Fruit fly (Drosophila melanogaster): ENCODE measurements around the gene CG13999.

Gene CG13999

dm6 chr2L:5982334-5982987, 26.2 kb upstream of the CG13999 start (continued):
- TF ChIP-seq hbn (GFP tag; IDR thresholded peaks at IDR 0.05; ENCODE audit: partially characterized antibody) (no peak), Ptx1 (GFP tag; IDR thresholded peaks at IDR 0.05) (no peak), sd (tag; optimal IDR thresholded peaks at IDR 0.05) (peak; percentile 8), Gsc (GFP tag; IDR thresholded peaks at IDR 0.05) (no peak), lbe (GFP tag; optimal IDR thresholded peaks at IDR 0.05) (peak; percentile 38), kay (GFP tag; optimal IDR thresholded peaks at IDR 0.05) (peak; percentile 2), odd (GFP tag; optimal IDR thresholded peaks at IDR 0.05) (peak; percentile 34), da (GFP tag; optimal IDR thresholded peaks at IDR 0.05) (no peak), bowl (GFP tag; IDR thresholded peaks at IDR 0.05) (no peak), oc (tag; optimal IDR thresholded peaks at IDR 0.05) (peak; percentile 6), CG3407 (GFP tag; optimal IDR thresholded peaks at IDR 0.05) (no peak), CG5245 (GFP tag; optimal IDR thresholded peaks at IDR 0.05) (no peak), danr (GFP tag; IDR thresholded peaks at IDR 0.05) (no peak), CG6791 (GFP tag; IDR thresholded peaks at IDR 0.05; ENCODE audit: partially characterized antibody) (no peak), Lim3 (GFP tag; IDR thresholded peaks at IDR 0.05) (no peak), dysf (GFP tag; IDR thresholded peaks at IDR 0.05) (no peak), E2f2 (GFP tag; IDR thresholded peaks at IDR 0.05) (no peak), lilli (GFP tag; optimal IDR thresholded peaks at IDR 0.05) (peak; percentile 57), her (GFP tag; optimal IDR thresholded peaks at IDR 0.05) (peak; percentile 41), CG11456 (GFP tag; IDR thresholded peaks at IDR 0.05) (no peak), CG7963 (GFP tag; IDR thresholded peaks at IDR 0.05; ENCODE audit: partially characterized antibody) (no peak), Tbp (GFP tag; optimal IDR thresholded peaks at IDR 0.05) (no peak), CG8765 (GFP tag; IDR thresholded peaks at IDR 0.05) (no peak), CG10565 (GFP tag; optimal IDR thresholded peaks at IDR 0.05) (no peak), CG6813 (GFP tag; optimal IDR thresholded peaks at IDR 0.05) (no peak), abd-A (tag; optimal IDR thresholded peaks at IDR 0.05) (no peak), gem (tag; optimal IDR thresholded peaks at IDR 0.05) (no peak), pzg (GFP tag; optimal IDR thresholded peaks at IDR 0.05) (peak; percentile 47), caup (GFP tag; optimal IDR thresholded peaks at IDR 0.05; ENCODE audit: severe bottlenecking) (peak; percentile 59), vfl (GFP tag; optimal IDR thresholded peaks at IDR 0.05) (no peak), CG11085 (GFP tag; IDR thresholded peaks at IDR 0.05) (no peak), Drgx (GFP tag; IDR thresholded peaks at IDR 0.05) (no peak), CG7928 (GFP tag; optimal IDR thresholded peaks at IDR 0.05) (peak; percentile 20), Doc3 (GFP tag; IDR thresholded peaks at IDR 0.05; ENCODE audit: partially characterized antibody) (no peak), kah (GFP tag; optimal IDR thresholded peaks at IDR 0.05) (no peak), psq (GFP tag; optimal IDR thresholded peaks at IDR 0.05) (no peak), Dip2 (GFP tag; IDR thresholded peaks at IDR 0.05) (no peak), tup (GFP tag; optimal IDR thresholded peaks at IDR 0.05) (no peak), amos (GFP tag; IDR thresholded peaks at IDR 0.05; ENCODE audit: partially characterized antibody) (no peak), fd3F (GFP tag; optimal IDR thresholded peaks at IDR 0.05) (no peak), Myb (GFP tag; optimal IDR thresholded peaks at IDR 0.05) (peak; percentile 41), CG6175 (GFP tag; IDR thresholded peaks at IDR 0.05) (no peak), tll (GFP tag; optimal IDR thresholded peaks at IDR 0.05) (peak in 1 of 2 experiments; percentile 16), CG34224 (GFP tag; IDR thresholded peaks at IDR 0.05; ENCODE audit: partially characterized antibody) (no peak), wor (GFP tag; IDR thresholded peaks at IDR 0.05) (no peak), ara (GFP tag; IDR thresholded peaks at IDR 0.05) (no peak), tin (GFP tag; optimal IDR thresholded peaks at IDR 0.05) (peak; percentile 32), CG10979 (tag; optimal IDR thresholded peaks at IDR 0.05) (peak; percentile 33), CG34422 (GFP tag; IDR thresholded peaks at IDR 0.05) (no peak), ATbp (GFP tag; optimal IDR thresholded peaks at IDR 0.05) (no peak)
